Worm (Caenorhabditis elegans): ENCODE measurements around the gene Y73F4A.1.

Gene Y73F4A.1

DNA sequence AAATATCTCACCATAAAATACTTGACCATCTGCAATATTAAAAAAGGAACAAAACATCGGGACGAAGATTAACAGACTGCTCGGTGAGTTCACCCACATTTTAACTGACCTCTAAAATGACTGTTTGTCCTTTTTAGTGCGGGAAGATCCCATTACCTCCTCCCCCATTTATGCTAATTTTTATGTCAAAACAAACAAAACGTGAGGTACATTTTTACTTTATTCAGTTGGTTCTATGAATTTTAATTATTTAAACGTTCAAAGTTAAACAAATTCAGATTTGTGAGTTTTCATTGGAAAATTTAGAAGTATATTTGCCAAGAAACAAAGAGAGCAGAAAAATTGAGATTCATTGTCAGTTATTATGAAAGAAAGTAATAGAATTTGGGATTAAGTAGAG is 42.5 kb downstream of the Y73F4A.1 start, which contains the start of gene C53D6.8:
Gene C53D6.8 (minus strand): TSS at position 101 of the 400 bp plus-strand sequence.
- TF ChIP-seq him-1 (tag; optimal IDR thresholded peaks at IDR 0.05) (no peak), dao-5 (tag; optimal IDR thresholded peaks at IDR 0.05) (no peak), W03F9.2 (tag; optimal IDR thresholded peaks at IDR 0.05) (no peak)

DNA sequence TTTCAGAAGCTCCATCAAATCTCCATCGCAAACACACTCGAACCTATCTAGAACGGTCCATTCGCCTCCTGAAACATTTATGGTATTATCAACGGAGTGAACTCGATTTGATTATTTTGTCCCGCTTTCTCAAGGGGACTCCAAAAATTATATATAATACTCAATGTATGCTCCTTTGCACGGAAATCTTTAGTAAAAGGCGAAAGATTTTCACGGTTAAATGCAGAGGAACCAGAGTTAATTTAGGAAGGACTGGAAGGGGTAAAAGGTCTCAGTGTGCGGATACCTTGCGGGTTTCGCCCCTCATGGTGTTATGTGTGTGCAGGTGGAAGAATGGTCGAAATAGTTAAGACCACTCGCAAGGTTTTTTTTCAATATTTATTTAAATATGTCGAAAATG is 44.0 kb downstream of the Y73F4A.1 start:
- TF ChIP-seq W03F9.2 (tag; optimal IDR thresholded peaks at IDR 0.05) (no peak), him-1 (tag; optimal IDR thresholded peaks at IDR 0.05) (no peak), dao-5 (tag; optimal IDR thresholded peaks at IDR 0.05) (no peak)

DNA sequence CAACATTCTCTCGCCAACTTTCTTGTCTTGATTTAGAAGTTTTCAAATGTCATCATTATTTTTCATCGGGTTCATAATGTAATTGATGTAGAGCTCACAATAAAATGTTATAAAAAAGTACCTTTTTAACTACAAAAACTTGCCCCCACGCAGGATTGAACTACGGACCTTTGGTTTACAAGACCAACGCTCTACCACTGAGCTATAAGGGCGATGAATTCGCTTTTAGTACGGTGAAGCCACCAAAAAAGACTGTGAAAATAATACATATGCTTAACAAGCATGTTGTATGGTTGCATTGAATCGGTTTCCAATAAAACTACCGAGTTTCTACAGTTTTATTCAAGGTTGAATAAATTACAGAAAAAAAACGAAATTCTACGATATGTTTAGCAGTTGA is 44.5 kb downstream of the Y73F4A.1 start:
- TF ChIP-seq dao-5 (tag; optimal IDR thresholded peaks at IDR 0.05) (no peak), him-1 (tag; optimal IDR thresholded peaks at IDR 0.05) (no peak), W03F9.2 (tag; optimal IDR thresholded peaks at IDR 0.05) (no peak)

DNA sequence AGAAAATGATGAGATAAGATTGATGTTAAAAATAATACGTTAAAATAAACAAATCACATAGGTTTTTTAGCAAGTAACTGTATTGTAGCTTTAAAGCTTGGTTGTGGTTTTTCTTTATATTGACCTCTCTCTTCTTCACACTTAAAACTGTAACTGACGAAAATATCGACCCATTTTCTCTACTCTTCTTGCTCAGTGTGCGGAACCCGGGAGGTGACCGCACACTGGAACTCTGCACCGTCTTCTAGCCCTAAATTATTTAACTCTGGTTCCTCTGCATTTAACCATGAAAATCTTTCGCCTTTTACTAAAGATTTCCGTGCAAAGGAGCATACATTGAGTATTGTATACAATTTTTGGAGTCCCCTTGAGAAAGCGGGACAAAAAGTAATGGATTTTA is 50.7 kb downstream of the Y73F4A.1 start:
- no peak for TF ChIP-seq W03F9.2 (tag; optimal IDR thresholded peaks at IDR 0.05)
- no peak for TF ChIP-seq dao-5 (tag; optimal IDR thresholded peaks at IDR 0.05)
- no peak for TF ChIP-seq him-1 (tag; optimal IDR thresholded peaks at IDR 0.05)
